Worm (Caenorhabditis elegans) whole organism, L1 larva: ENCODE measurements around the gene Y105C5A.15.

Source experiments
- blmp-1 ChIP-seq: fragments of 150-350 bp; optimal IDR thresholded peaks from 2 replicates; lab custom pipeline; 2014; ENCODE audit warnings: missing biosample characterization, missing genetic modification characterization
- dpl-1 ChIP-seq, 3 experiments: fragments of 150-350 bp in 2 of 3; sonication (generic microtip) in 1 of 3; optimal IDR thresholded peaks; 2 replicates each; lab custom pipeline; 2014 to 2017; ENCODE audit warnings: missing biosample characterization in 3 of 3, missing genetic modification characterization in 3 of 3, missing genetic modification reagents in 3 of 3
- lir-3 ChIP-seq: sonication (generic microtip); optimal IDR thresholded peaks from 2 replicates; lab custom pipeline; 2016; ENCODE audit warnings: mild to moderate bottlenecking, missing genetic modification characterization, moderate library complexity, missing compliant biosample characterization; ENCODE audit not compliant: poor library complexity
- lsy-2 ChIP-seq, 2 experiments: fragments of 150-350 bp; optimal IDR thresholded peaks; 2 replicates each; lab custom pipeline; 2014; ENCODE audit warnings: missing biosample characterization in 2 of 2, missing genetic modification characterization in 2 of 2
- mdl-1 ChIP-seq, 2 experiments: fragments of 150-350 bp; optimal IDR thresholded peaks; 2 replicates each; lab custom pipeline; 2014 to 2017; ENCODE audit warnings: missing biosample characterization in 2 of 2, missing genetic modification characterization in 2 of 2, inconsistent platforms in 1 of 2
- nhr-11 ChIP-seq: fragments of 150-350 bp; optimal IDR thresholded peaks from 2 replicates; lab custom pipeline; 2014; ENCODE audit warnings: missing biosample characterization, missing genetic modification characterization
- pqm-1 ChIP-seq: sonication (generic microtip); optimal IDR thresholded peaks from 3 replicates; lab custom pipeline; 2017; ENCODE audit warnings: missing biosample characterization, missing genetic modification characterization
- ztf-11 ChIP-seq, 2 experiments: sonication (generic microtip); optimal IDR thresholded peaks; 2 replicates each; lab custom pipeline; 2016 to 2017; ENCODE audit warnings: missing genetic modification characterization in 2 of 2, missing biosample characterization in 1 of 2, missing compliant biosample characterization in 1 of 2

ce11 chrIV:15687825-15688224, 1.2 kb upstream of the Y105C5A.15 start:
- no peak for TF ChIP-seq blmp-1 (tag; lab: Kevin White, UChicago)
- no peak for TF ChIP-seq lir-3
- no peak for TF ChIP-seq pqm-1 (tag; lab: Kevin White, UChicago)
- TF ChIP-seq nhr-11 (tag; lab: Kevin White, UChicago) = no peak
- TF ChIP-seq dpl-1 (GFP tag; optimal IDR thresholded peaks at IDR 0.05; lab: Kevin White, UChicago) = no peak
- no peak for TF ChIP-seq ztf-11 (tag; optimal IDR thresholded peaks at IDR 0.05; lab: Kevin White, UChicago)
- no peak for TF ChIP-seq lsy-2 (tag; optimal IDR thresholded peaks at IDR 0.05; lab: Kevin White, UChicago)
- TF ChIP-seq mdl-1 (tag; optimal IDR thresholded peaks at IDR 0.05; lab: Kevin White, UChicago) = no peak
